Worm (Caenorhabditis elegans): ENCODE data around the gene ife-4.

ife-4 gene

ce11 chrX:1093154-1093553 lies 10.9 kb upstream of the ife-4 start (continued):
- TF ChIP-seq F57A8.1 (GFP tag; optimal IDR thresholded peaks at IDR 0.05), result no peak
- TF ChIP-seq madf-8 (GFP tag; conservative IDR thresholded peaks at IDR 0.05), result no peak
- no peak for TF ChIP-seq snpc-1.3 (tag; optimal IDR thresholded peaks at IDR 0.05; ENCODE audit: insufficient read depth)

ce11 chrX:1094332-1094731 lies 9.7 kb upstream of the ife-4 start:
- TF ChIP-seq madf-8 (GFP tag; conservative IDR thresholded peaks at IDR 0.05), result no peak
- TF ChIP-seq F52B5.7 (tag; optimal IDR thresholded peaks at IDR 0.05), result no peak
- no peak for TF ChIP-seq lag-1 (GFP tag; IDR thresholded peaks at IDR 0.05)
- no peak for TF ChIP-seq dpff-1 (tag; optimal IDR thresholded peaks at IDR 0.05)
- TF ChIP-seq gei-17 (GFP tag; optimal IDR thresholded peaks at IDR 0.05), result no peak
- no peak for TF ChIP-seq ceh-79 (tag; optimal IDR thresholded peaks at IDR 0.05)
- TF ChIP-seq F55B11.4 (tag; optimal IDR thresholded peaks at IDR 0.05; ENCODE audit: borderline replicate concordance, insufficient read depth), result no peak
- no peak for TF ChIP-seq unc-62 (GFP tag; optimal IDR thresholded peaks at IDR 0.05)
- TF ChIP-seq nfya-1 (tag; optimal IDR thresholded peaks at IDR 0.05; ENCODE audit: borderline replicate concordance, insufficient read depth), result no peak
- TF ChIP-seq repo-1 (tag; optimal IDR thresholded peaks at IDR 0.05), result no peak
- TF ChIP-seq lir-1 (GFP tag; conservative IDR thresholded peaks at IDR 0.05), result no peak
- TF ChIP-seq let-607 (tag; optimal IDR thresholded peaks at IDR 0.05), result no peak
- TF ChIP-seq F10E7.11 (tag; optimal IDR thresholded peaks at IDR 0.05), result no peak
- TF ChIP-seq tbx-9 (tag; optimal IDR thresholded peaks at IDR 0.05; ENCODE audit: borderline replicate concordance), result no peak
- no peak for TF ChIP-seq madf-3 (GFP tag; IDR thresholded peaks at IDR 0.05)
- TF ChIP-seq ama-1 (optimal IDR thresholded peaks at IDR 0.05), result no peak
- TF ChIP-seq ama-1 (GFP tag; optimal IDR thresholded peaks at IDR 0.05), result no peak
- no peak for TF ChIP-seq rpc-1 (optimal IDR thresholded peaks at IDR 0.05)
- no peak for TF ChIP-seq rpc-1 (tag; optimal IDR thresholded peaks at IDR 0.05)
- no peak for TF ChIP-seq F23B12.7 (tag; optimal IDR thresholded peaks at IDR 0.05; ENCODE audit: insufficient read depth)
- no peak for TF ChIP-seq somi-1 (GFP tag; optimal IDR thresholded peaks at IDR 0.05)

- TF ChIP-seq hrde-1 (tag; optimal IDR thresholded peaks at IDR 0.05; ENCODE audit: borderline replicate concordance) (no peak), F39B2.1 (GFP tag; IDR thresholded peaks at IDR 0.05) (no peak), gei-17 (GFP tag; optimal IDR thresholded peaks at IDR 0.05) (no peak), snpc-1.1 (tag; optimal IDR thresholded peaks at IDR 0.05; ENCODE audit: insufficient read depth) (no peak), madf-3 (GFP tag; IDR thresholded peaks at IDR 0.05) (no peak), T07F8.4 (tag; optimal IDR thresholded peaks at IDR 0.05) (no peak), F10E7.11 (tag; optimal IDR thresholded peaks at IDR 0.05) (no peak), Y79H2A.3 (GFP tag; conservative IDR thresholded peaks at IDR 0.05) (no peak), ztf-3 (GFP tag; optimal IDR thresholded peaks at IDR 0.05) (no peak), ztf-28 (GFP tag; IDR thresholded peaks at IDR 0.05) (no peak), F23B12.7 (tag; optimal IDR thresholded peaks at IDR 0.05; ENCODE audit: insufficient read depth) (no peak), Y56A3A.18 (GFP tag; IDR thresholded peaks at IDR 0.05) (no peak), him-1 (tag; optimal IDR thresholded peaks at IDR 0.05) (no peak), ceh-58 (GFP tag; IDR thresholded peaks at IDR 0.05) (no peak), mcd-1 (GFP tag; IDR thresholded peaks at IDR 0.05) (no peak), athp-1 (tag; optimal IDR thresholded peaks at IDR 0.05) (no peak), aptf-2 (GFP tag; conservative IDR thresholded peaks at IDR 0.05) (no peak)
Observed at ce11 chrX:1096808-1097207, 7.2 kb upstream of the ife-4 start, which contains the start of the genes pigx-1 and rme-6. TSS of gene pigx-1 (minus strand) at chrX:1097013. TSS of gene rme-6 (plus strand) at chrX:1097152.
